Fruit fly (Drosophila melanogaster): ENCODE results near the gene not.

- TF ChIP-seq h (optimal IDR thresholded peaks at IDR 0.05) = no peak
- no peak for TF ChIP-seq Myc (optimal IDR thresholded peaks at IDR 0.05)
- no peak for TF ChIP-seq psq (optimal IDR thresholded peaks at IDR 0.05)
- no peak for TF ChIP-seq Sin3A (optimal IDR thresholded peaks at IDR 0.05)
These were observed 10.3 kb downstream of the not start, which contains the start of gene CG32199 for dm6 chr3L:18611600-18611999.
